Worm (Caenorhabditis elegans) whole organism, L4 larva: ENCODE measurements around the gene F21C10.10.
A peak's percentile ranks its signal among the peaks of the same experiment; 100 is the strongest.

ENCODE experiments used
- D1046.2 ChIP-seq: fragments of 200-800 bp; sonication (Bioruptor generic); IDR thresholded peaks from 2 replicates; pipeline ENCODE4 v1.3.6; 2022; ENCODE audit warnings: missing genetic modification characterization, missing compliant biosample characterization
- F44E2.7 ChIP-seq: fragments of 200-800 bp; sonication (Bioruptor generic); IDR thresholded peaks from 2 replicates; pipeline ENCODE4 v2.1.2; 2022; ENCODE audit warnings: missing genetic modification characterization, missing compliant biosample characterization
- Y48G9A.11 ChIP-seq: fragments of 200-800 bp; sonication (Bioruptor generic); IDR thresholded peaks from 2 replicates; pipeline ENCODE4 v1.3.6; 2022; ENCODE audit warnings: missing genetic modification reagents, missing genetic modification characterization, missing compliant biosample characterization
- ZK337.2 ChIP-seq: fragments of 200-800 bp; sonication (Bioruptor generic); IDR thresholded peaks from 2 replicates; pipeline ENCODE4 v1.3.6; 2022; ENCODE audit warnings: missing genetic modification reagents, missing genetic modification characterization, missing compliant biosample characterization
- ZK546.5 ChIP-seq, 2 experiments: sonication (generic microtip); optimal IDR thresholded peaks; 2 replicates each; lab custom pipeline; 2017; ENCODE audit warnings: missing biosample characterization in 2 of 2, missing genetic modification characterization in 2 of 2
- aha-1 ChIP-seq: fragments of 150-350 bp; peaks from one replicate; lab custom pipeline; 2014; ENCODE audit warnings: missing biosample characterization, missing genetic modification characterization
- ceh-20 ChIP-seq: fragments of 200-800 bp; sonication (Bioruptor generic); IDR thresholded peaks from 2 replicates; pipeline ENCODE4 v1.3.6; 2022; ENCODE audit warnings: missing genetic modification reagents, missing genetic modification characterization, missing compliant biosample characterization
- ceh-28 ChIP-seq: fragments of 150-350 bp; optimal IDR thresholded peaks from 2 replicates; lab custom pipeline; 2014; ENCODE audit warnings: missing biosample characterization, missing genetic modification reagents, missing genetic modification characterization
- ceh-44 ChIP-seq: fragments of 200-800 bp; sonication (Bioruptor generic); IDR thresholded peaks from 2 replicates; pipeline ENCODE4 v1.3.6; 2022; ENCODE audit warnings: missing genetic modification reagents, missing genetic modification characterization, missing compliant biosample characterization
- ctbp-1 ChIP-seq: fragments of 200-800 bp; sonication (Bioruptor generic); IDR thresholded peaks from 2 replicates; pipeline ENCODE4 v1.3.6; 2022; ENCODE audit warnings: missing genetic modification reagents, missing genetic modification characterization, missing compliant biosample characterization
- daf-16 ChIP-seq, 3 experiments: sonication (generic microtip); optimal IDR thresholded peaks; 2 replicates each; lab custom pipeline; 2016 to 2017; ENCODE audit warnings: missing genetic modification characterization in 3 of 3, missing genetic modification reagents in 3 of 3, mild to moderate bottlenecking in 2 of 3, missing compliant biosample characterization in 2 of 3, missing biosample characterization in 1 of 3, moderate library complexity in 1 of 3
- dmd-6 ChIP-seq: fragments of 200-800 bp; sonication (Bioruptor generic); IDR thresholded peaks from 2 replicates; pipeline ENCODE4 v1.3.6; 2022; ENCODE audit warnings: missing genetic modification reagents, missing genetic modification characterization, missing compliant biosample characterization
- dmd-9 ChIP-seq: fragments of 200-800 bp; sonication (Bioruptor generic); IDR thresholded peaks from 2 replicates; pipeline ENCODE4 v1.3.6; 2022; ENCODE audit warnings: missing genetic modification reagents, missing genetic modification characterization, missing compliant biosample characterization
- dpl-1 ChIP-seq: fragments of 150-350 bp; optimal IDR thresholded peaks from 2 replicates; lab custom pipeline; 2014; ENCODE audit warnings: missing biosample characterization, missing genetic modification reagents, missing genetic modification characterization
- dve-1 ChIP-seq: sonication (generic microtip); optimal IDR thresholded peaks from 2 replicates; lab custom pipeline; 2017; ENCODE audit warnings: antibody characterized with exemption, mild to moderate bottlenecking, missing genetic modification characterization, missing compliant biosample characterization; ENCODE audit not compliant: insufficient read depth
- gei-8 ChIP-seq: fragments of 200-800 bp; sonication (Bioruptor generic); optimal IDR thresholded peaks from 2 replicates; lab custom pipeline; 2018; ENCODE audit warnings: mild to moderate bottlenecking, missing genetic modification characterization, missing compliant biosample characterization
- hif-1 ChIP-seq, 2 experiments: sonication (generic microtip); optimal IDR thresholded peaks; 2 replicates each; lab custom pipeline; 2016 to 2017; ENCODE audit warnings: missing compliant biosample characterization in 2 of 2, missing genetic modification characterization in 2 of 2, missing genetic modification reagents in 2 of 2, missing genotype in 2 of 2, mild to moderate bottlenecking in 1 of 2
- hlh-11 ChIP-seq: fragments of 200-800 bp; sonication (Bioruptor generic); optimal IDR thresholded peaks from 2 replicates; lab custom pipeline; 2018; ENCODE audit warnings: mild to moderate bottlenecking, missing genetic modification characterization, missing compliant biosample characterization
- hlh-30 ChIP-seq: sonication (generic microtip); optimal IDR thresholded peaks from 2 replicates; lab custom pipeline; 2017; ENCODE audit warnings: antibody characterized with exemption, mild to moderate bottlenecking, missing genetic modification characterization, missing compliant biosample characterization; ENCODE audit not compliant: insufficient read depth
- hmg-1.1 ChIP-seq: fragments of 200-800 bp; sonication (Bioruptor generic); IDR thresholded peaks from 2 replicates; pipeline ENCODE4 v1.3.6; 2022; ENCODE audit warnings: missing genetic modification reagents, missing genetic modification characterization, missing compliant biosample characterization
- lin-29 ChIP-seq: fragments of 200-800 bp; sonication (Bioruptor generic); IDR thresholded peaks from 2 replicates; pipeline ENCODE4 v1.3.6; 2022; ENCODE audit warnings: missing genetic modification reagents, missing genetic modification characterization, missing compliant biosample characterization
- lin-38 ChIP-seq: fragments of 200-800 bp; sonication (Bioruptor generic); IDR thresholded peaks from 2 replicates; pipeline ENCODE4 v1.3.6; 2022; ENCODE audit warnings: missing genetic modification reagents, missing genetic modification characterization, missing compliant biosample characterization
- lin-39 ChIP-seq: fragments of 150-350 bp; optimal IDR thresholded peaks from 2 replicates; lab custom pipeline; 2014; ENCODE audit warnings: missing biosample characterization, missing genetic modification reagents, missing genetic modification characterization
- lir-3 ChIP-seq: sonication (generic microtip); optimal IDR thresholded peaks from 2 replicates; lab custom pipeline; 2016; ENCODE audit warnings: mild to moderate bottlenecking, missing genetic modification characterization, missing compliant biosample characterization
- lsy-2 ChIP-seq, 2 experiments: fragments of 150-350 bp in 1 of 2; sonication (generic microtip) in 1 of 2; optimal IDR thresholded peaks; 2 replicates each; lab custom pipeline; 2014 to 2017; ENCODE audit warnings: missing biosample characterization in 2 of 2, missing genetic modification characterization in 2 of 2
- madf-9 ChIP-seq: fragments of 200-800 bp; sonication (Bioruptor generic); conservative IDR thresholded peaks from 2 replicates; pipeline ENCODE4 v1.3.6; 2022; ENCODE audit warnings: missing genetic modification reagents, missing genetic modification characterization, missing compliant biosample characterization
- mep-1 ChIP-seq: fragments of 150-350 bp; sonication (generic microtip); optimal IDR thresholded peaks from 3 replicates; lab custom pipeline; 2014; ENCODE audit warnings: missing biosample characterization, missing genetic modification characterization
- mxl-2 ChIP-seq: fragments of 200-800 bp; sonication (Bioruptor generic); conservative IDR thresholded peaks from 2 replicates; pipeline ENCODE4 v1.3.6; 2022; ENCODE audit warnings: missing genetic modification reagents, missing genetic modification characterization, missing compliant biosample characterization
- mxl-3 ChIP-seq: fragments of 200-800 bp; sonication (Bioruptor generic); optimal IDR thresholded peaks from 2 replicates; lab custom pipeline; 2018; ENCODE audit warnings: mild to moderate bottlenecking, missing genetic modification characterization, missing compliant biosample characterization
- nhr-111 ChIP-seq: fragments of 200-800 bp; sonication (Bioruptor generic); optimal IDR thresholded peaks from 2 replicates; lab custom pipeline; 2018; ENCODE audit warnings: mild to moderate bottlenecking, missing genetic modification characterization, missing compliant biosample characterization
- nhr-25 ChIP-seq: sonication (generic microtip); optimal IDR thresholded peaks from 2 replicates; lab custom pipeline; 2017; ENCODE audit warnings: missing genetic modification characterization, mild to moderate bottlenecking, missing compliant biosample characterization, antibody characterized with exemption, moderate library complexity, borderline replicate concordance; ENCODE audit not compliant: insufficient read depth
- nhr-48 ChIP-seq: sonication (generic microtip); optimal IDR thresholded peaks from 2 replicates; lab custom pipeline; 2016; ENCODE audit warnings: mild to moderate bottlenecking, missing genetic modification characterization, missing compliant biosample characterization
- pha-4 ChIP-seq, 2 experiments: fragments of 150-350 bp in 1 of 2; fragments of 200-800 bp in 1 of 2; sonication (Bioruptor generic) in 1 of 2; IDR thresholded peaks in 1 of 2; optimal IDR thresholded peaks in 1 of 2; 2 replicates each; pipeline versions ENCODE4 v1.3.6 to Lab custom; 2014 to 2022; ENCODE audit warnings: missing genetic modification characterization in 2 of 2, missing genetic modification reagents in 2 of 2, missing biosample characterization in 1 of 2, missing compliant biosample characterization in 1 of 2
- php-3 ChIP-seq: fragments of 200-800 bp; sonication (Bioruptor generic); IDR thresholded peaks from 2 replicates; pipeline ENCODE4 v1.3.6; 2022; ENCODE audit warnings: missing genetic modification reagents, missing genetic modification characterization, missing compliant biosample characterization
- rbr-2 ChIP-seq: sonication (generic microtip); optimal IDR thresholded peaks from 2 replicates; lab custom pipeline; 2016; ENCODE audit warnings: missing genotype, missing genetic modification characterization, missing compliant biosample characterization
- spr-3 ChIP-seq: fragments of 200-800 bp; sonication (Bioruptor generic); optimal IDR thresholded peaks from 2 replicates; lab custom pipeline; 2018; ENCODE audit warnings: mild to moderate bottlenecking, missing genetic modification characterization, missing compliant biosample characterization
- tag-97 ChIP-seq: fragments of 200-800 bp; sonication (Bioruptor generic); IDR thresholded peaks from 2 replicates; pipeline ENCODE4 v1.3.6; 2022; ENCODE audit warnings: missing genetic modification characterization, missing compliant biosample characterization
- unc-39 ChIP-seq: sonication (generic microtip); optimal IDR thresholded peaks from 2 replicates; lab custom pipeline; 2017; ENCODE audit warnings: missing biosample characterization, missing genetic modification characterization
- unc-62 ChIP-seq, 3 experiments: fragments of 150-350 bp in 1 of 3; sonication (generic microtip); optimal IDR thresholded peaks in 2 of 3; peaks in 1 of 3; 1 replicate in 1 of 3; 2 replicates in 2 of 3; lab custom pipeline; 2014 to 2017; ENCODE audit warnings: missing biosample characterization in 3 of 3, missing genetic modification characterization in 3 of 3, missing genetic modification reagents in 3 of 3, missing genotype in 1 of 3
- zfp-3 ChIP-seq: fragments of 200-800 bp; sonication (Bioruptor generic); conservative IDR thresholded peaks from 2 replicates; pipeline ENCODE4 v1.3.6; 2022; ENCODE audit warnings: missing genetic modification reagents, missing genetic modification characterization, missing compliant biosample characterization
- zip-2 ChIP-seq: fragments of 150-350 bp; optimal IDR thresholded peaks from 2 replicates; lab custom pipeline; 2014; ENCODE audit warnings: missing biosample characterization, missing genetic modification characterization
- ztf-7 ChIP-seq: fragments of 150-350 bp; optimal IDR thresholded peaks from 2 replicates; lab custom pipeline; 2014; ENCODE audit warnings: missing biosample characterization, missing genetic modification characterization

F21C10.10 gene

DNA sequence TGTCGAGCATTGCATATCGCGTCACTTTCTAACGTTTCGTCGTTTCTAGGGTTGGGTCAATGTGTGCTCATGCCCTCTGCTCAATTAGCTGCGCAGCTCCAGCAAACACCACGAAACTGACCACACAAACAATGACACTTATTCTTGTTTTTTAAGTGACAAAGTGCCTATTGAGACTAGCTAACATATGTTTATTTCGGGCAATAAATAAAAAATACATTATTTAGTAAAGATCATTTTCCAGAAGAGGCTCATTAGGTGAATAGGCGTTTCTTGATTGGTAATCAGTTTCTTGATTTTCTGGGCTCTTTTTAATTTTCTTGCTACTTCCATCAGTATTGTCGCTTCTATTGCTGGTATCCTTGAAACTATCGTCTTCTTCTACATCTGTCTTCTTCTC is 26.4 kb upstream of the F21C10.10 start, which contains the start of gene T27E4.5:
Gene T27E4.5 (minus strand): TSS at position 101 of the 400 bp plus-strand sequence.
- TF ChIP-seq ceh-44 (GFP tag; lab: Robert Waterston, UW), result no peak
- TF ChIP-seq aha-1 (tag; lab: Kevin White, UChicago), result peak; percentile 31
- TF ChIP-seq hmg-1.1 (GFP tag; lab: Robert Waterston, UW), result no peak
- TF ChIP-seq F44E2.7 (GFP tag; lab: Robert Waterston, UW), result no peak
- no peak for TF ChIP-seq lin-39 (tag; lab: Kevin White, UChicago)
- no peak for TF ChIP-seq tag-97
- no peak for TF ChIP-seq ZK546.5 (tag; optimal IDR thresholded peaks at IDR 0.05; lab: Kevin White, UChicago)
- no peak for TF ChIP-seq nhr-25 (tag; lab: Kevin White, UChicago)

DNA sequence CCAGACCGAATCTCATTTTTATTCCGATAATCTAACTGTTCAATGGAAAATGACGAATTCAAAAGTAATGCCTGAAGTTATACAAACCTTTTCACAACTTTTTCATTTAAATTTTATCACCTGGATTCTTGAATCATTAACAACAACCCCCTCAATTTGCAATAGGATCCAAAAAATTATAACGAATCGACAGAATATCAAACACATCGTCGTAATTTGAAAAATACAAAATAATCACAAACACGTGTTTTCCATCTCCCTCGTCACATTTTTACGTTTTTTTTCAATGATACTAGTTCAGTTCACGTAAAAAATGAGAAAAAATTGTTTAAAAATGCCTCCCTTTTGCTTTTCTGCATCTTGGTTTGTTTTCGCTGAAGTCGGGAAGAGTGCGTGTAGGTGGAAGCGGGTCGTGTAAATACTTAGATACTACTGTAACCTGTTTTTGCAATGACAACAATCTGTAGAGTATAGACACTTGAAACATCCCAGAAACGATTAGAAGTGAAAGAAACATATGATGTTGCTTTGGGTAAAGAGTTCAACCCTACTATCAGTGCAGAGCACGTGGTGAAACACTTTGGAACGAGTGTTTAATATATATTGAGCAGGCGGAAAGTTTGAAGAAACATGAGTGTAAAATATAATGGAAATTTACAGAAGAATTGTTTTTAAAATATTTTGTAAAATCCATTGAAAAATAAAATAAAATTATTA is 22.6 kb upstream of the F21C10.10 start, which contains the start of gene oac-50:
Gene oac-50 (minus strand): TSS at position 219 of the 717 bp plus-strand sequence.
- TF ChIP-seq hmg-1.1 (GFP tag; lab: Robert Waterston, UW), result no peak
- TF ChIP-seq ceh-28 (tag; lab: Kevin White, UChicago), result no peak
- TF ChIP-seq nhr-111, result no peak
- peak; percentile 28; the same call in 1 of the 2 replicates for TF ChIP-seq dmd-6 (GFP tag; lab: Robert Waterston, UW)
- TF ChIP-seq ctbp-1 (GFP tag; lab: Robert Waterston, UW), result no peak
- TF ChIP-seq dmd-9, result no peak
- TF ChIP-seq ZK546.5 (tag; optimal IDR thresholded peaks at IDR 0.05; lab: Kevin White, UChicago), result no peak
- no peak for TF ChIP-seq lir-3
- TF ChIP-seq php-3 (GFP tag; lab: Robert Waterston, UW), result no peak
- no peak for TF ChIP-seq lsy-2 (tag; optimal IDR thresholded peaks at IDR 0.05; lab: Kevin White, UChicago)
- no peak for TF ChIP-seq dpl-1 (GFP tag; lab: Kevin White, UChicago)
- no peak for TF ChIP-seq ztf-7
- TF ChIP-seq unc-39 (tag; lab: Kevin White, UChicago), result no peak
- TF ChIP-seq ceh-20 (GFP tag; lab: Robert Waterston, UW), result no peak
- no peak for TF ChIP-seq daf-16 (GFP tag; optimal IDR thresholded peaks at IDR 0.05; lab: Kevin White, UChicago)
- peak; percentile 39 for TF ChIP-seq daf-16 (tag; optimal IDR thresholded peaks at IDR 0.05; lab: Kevin White, UChicago)
- TF ChIP-seq unc-62 (GFP tag; optimal IDR thresholded peaks at IDR 0.05 in 1 of 2; lab: Kevin White, UChicago), result peak in 1 of 2 experiments; percentile 96
- TF ChIP-seq unc-62 (tag; optimal IDR thresholded peaks at IDR 0.05; lab: Kevin White, UChicago), result no peak
- no peak for TF ChIP-seq Y48G9A.11 (GFP tag; lab: Robert Waterston, UW)
- no peak for TF ChIP-seq D1046.2 (GFP tag; lab: Robert Waterston, UW)
- no peak for TF ChIP-seq rbr-2
- peak; percentile 31 for TF ChIP-seq hlh-30 (tag; lab: Kevin White, UChicago)
- TF ChIP-seq zip-2 (tag; lab: Kevin White, UChicago), result no peak
- no peak for TF ChIP-seq spr-3 (GFP tag; lab: Kevin White, UChicago)
- no peak for TF ChIP-seq lin-29 (GFP tag; lab: Robert Waterston, UW)
- TF ChIP-seq dve-1, result peak; percentile 46

DNA sequence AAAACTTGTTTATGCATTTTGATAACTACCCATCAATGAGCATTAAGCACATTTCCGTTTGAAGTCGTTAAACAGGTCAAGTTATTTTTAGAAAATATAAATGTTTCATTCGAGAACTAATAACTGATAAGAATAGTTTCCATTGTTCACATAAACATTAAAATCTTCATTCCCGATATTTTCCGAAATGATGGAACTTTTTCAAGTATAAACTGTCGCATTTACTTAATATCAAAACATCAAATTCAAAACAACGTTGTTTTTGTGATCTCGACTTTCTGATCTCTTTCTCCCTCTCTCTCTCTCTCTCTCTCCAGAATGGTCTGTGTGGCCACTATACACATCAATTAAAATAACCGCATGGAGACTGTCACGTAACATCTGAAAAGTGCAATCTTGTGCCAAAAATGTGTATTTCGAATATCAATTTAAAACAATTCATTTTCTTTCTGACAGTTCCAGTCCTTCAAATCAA is 21.7 kb upstream of the F21C10.10 start:
- TF ChIP-seq ZK337.2 (no peak), zfp-3 (GFP tag; lab: Robert Waterston, UW) (peak; percentile 4; the same call in 1 of the 2 replicates), aha-1 (tag; lab: Kevin White, UChicago) (peak; percentile 96), mxl-3 (GFP tag; lab: Kevin White, UChicago) (no peak), lin-38 (no peak), pha-4 (GFP tag; IDR thresholded peaks at IDR 0.05; lab: Robert Waterston, UW) (0 out of 2 replicates have a peak, but pooled peaks have one; percentile 6), pha-4 (tag; optimal IDR thresholded peaks at IDR 0.05; lab: Kevin White, UChicago) (no peak), hlh-11 (tag; lab: Kevin White, UChicago) (peak; percentile 66), daf-16 (GFP tag; optimal IDR thresholded peaks at IDR 0.05; lab: Kevin White, UChicago) (no peak), daf-16 (tag; optimal IDR thresholded peaks at IDR 0.05; lab: Kevin White, UChicago) (peak; percentile 95), Y48G9A.11 (GFP tag; lab: Robert Waterston, UW) (no peak), nhr-48 (peak; percentile 31), madf-9 (GFP tag; lab: Robert Waterston, UW) (no peak), rbr-2 (no peak), mxl-2 (GFP tag; lab: Robert Waterston, UW) (no peak), hlh-30 (tag; lab: Kevin White, UChicago) (peak; percentile 53), unc-62 (GFP tag; optimal IDR thresholded peaks at IDR 0.05 in 1 of 2; lab: Kevin White, UChicago) (peak in 1 of 2 experiments; percentile 66), unc-62 (tag; optimal IDR thresholded peaks at IDR 0.05; lab: Kevin White, UChicago) (no peak), mep-1 (tag; lab: Kevin White, UChicago) (peak; percentile 59), hif-1 (tag; optimal IDR thresholded peaks at IDR 0.05; lab: Kevin White, UChicago) (peak in 1 of 2 experiments; percentile 40), gei-8 (GFP tag; lab: Kevin White, UChicago) (no peak), lsy-2 (tag; optimal IDR thresholded peaks at IDR 0.05; lab: Kevin White, UChicago) (peak; percentile 16 to 27)
